Fruit fly (Drosophila melanogaster) whole organism, adult: Measurements from ENCODE around the gene CG32085.
A peak's percentile ranks its signal among the peaks of the same experiment; 100 is the strongest.

Experiments used
- CG11617 ChIP-seq: fragments of 200-800 bp; sonication (Bioruptor generic); optimal IDR thresholded peaks from 2 replicates; lab custom pipeline; 2017; ENCODE audit warnings: mild to moderate bottlenecking, missing biosample characterization, missing genetic modification reagents, missing genetic modification characterization
- CG14711 ChIP-seq: fragments of 200-800 bp; sonication (Bioruptor generic); optimal IDR thresholded peaks from 2 replicates; lab custom pipeline; 2018; ENCODE audit warnings: missing biosample characterization, mild to moderate bottlenecking, missing genetic modification characterization, moderate library complexity
- CG1620 ChIP-seq: fragments of 200-800 bp; sonication (Bioruptor generic); optimal IDR thresholded peaks from 2 replicates; lab custom pipeline; 2016; ENCODE audit warnings: missing biosample characterization, missing genetic modification characterization
- CG33017 ChIP-seq: fragments of 200-800 bp; sonication (Bioruptor generic); optimal IDR thresholded peaks from 2 replicates; lab custom pipeline; 2018; ENCODE audit warnings: missing biosample characterization, mild to moderate bottlenecking, missing genetic modification characterization, moderate library complexity
- CG5204 ChIP-seq: fragments of 200-800 bp; sonication (Bioruptor generic); optimal IDR thresholded peaks from 2 replicates; lab custom pipeline; 2016; ENCODE audit warnings: missing biosample characterization, missing genetic modification characterization
- Clk ChIP-seq: fragments of 200-800 bp; sonication (Bioruptor generic); optimal IDR thresholded peaks from 2 replicates; lab custom pipeline; 2017; ENCODE audit warnings: missing biosample characterization, missing genetic modification characterization
- Crg-1 ChIP-seq: fragments of 200-800 bp; sonication (Bioruptor generic); optimal IDR thresholded peaks from 2 replicates; lab custom pipeline; 2016; ENCODE audit warnings: missing biosample characterization, missing genetic modification characterization
- Hr96 ChIP-seq: fragments of 200-800 bp; sonication (Bioruptor generic); optimal IDR thresholded peaks from 2 replicates; lab custom pipeline; 2016; ENCODE audit warnings: missing biosample characterization, missing genetic modification characterization
- cnc ChIP-seq, 2 experiments: fragments of >200 bp; optimal IDR thresholded peaks; 2 replicates each; lab custom pipeline; 2017
- pad ChIP-seq: fragments of 200-800 bp; sonication (Bioruptor generic); optimal IDR thresholded peaks from 3 replicates; lab custom pipeline; 2017; ENCODE audit warnings: missing biosample characterization, missing genetic modification characterization, mild to moderate bottlenecking, moderate library complexity, missing genetic modification reagents
- tj ChIP-seq: fragments of 200-800 bp; sonication (Bioruptor generic); optimal IDR thresholded peaks from 3 replicates; lab custom pipeline; 2017; ENCODE audit warnings: missing biosample characterization, mild to moderate bottlenecking, missing genetic modification characterization, moderate library complexity
- toe ChIP-seq: fragments of 200-800 bp; sonication (Bioruptor generic); optimal IDR thresholded peaks from 2 replicates; lab custom pipeline; 2016; ENCODE audit warnings: missing biosample characterization, missing genetic modification characterization

DNA sequence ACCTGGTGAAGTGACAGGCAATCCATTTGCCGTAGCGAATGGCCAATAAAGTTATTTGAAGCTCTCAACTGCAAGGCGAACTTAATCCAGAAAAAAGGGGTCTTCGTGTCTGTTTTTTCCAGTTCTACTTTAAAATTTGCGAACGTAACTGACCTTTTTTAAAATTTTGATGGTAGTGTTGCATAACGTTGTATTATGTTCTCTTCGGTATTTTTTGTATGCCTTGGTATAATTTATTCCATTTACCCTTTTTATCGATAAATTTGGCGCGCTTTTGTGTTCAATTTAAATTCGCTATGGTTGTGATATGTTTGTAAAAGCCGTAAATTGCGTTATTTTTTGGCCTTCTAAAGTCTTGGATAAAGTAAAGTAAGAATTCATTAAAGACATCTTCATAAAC, 49.5 kb downstream of the CG32085 start:
- TF ChIP-seq Clk (no peak), toe (GFP tag; lab: Kevin White, UChicago) (no peak), CG11617 (no peak), Crg-1 (GFP tag; lab: Kevin White, UChicago) (no peak), CG14711 (tag; lab: Kevin White, UChicago) (peak; percentile 32), Hr96 (GFP tag; lab: Kevin White, UChicago) (no peak), CG33017 (tag; lab: Kevin White, UChicago) (no peak), pad (no peak), tj (GFP tag; lab: Kevin White, UChicago) (no peak), CG5204 (GFP tag; lab: Kevin White, UChicago) (no peak), CG1620 (no peak), cnc (optimal IDR thresholded peaks at IDR 0.05; lab: Kevin White, UChicago) (no peak)
